Worm (Caenorhabditis elegans): Measurements from ENCODE around the gene T15B7.14.

- TF ChIP-seq lin-39 (tag; optimal IDR thresholded peaks at IDR 0.05) (no peak), unc-39 (tag; optimal IDR thresholded peaks at IDR 0.05) (no peak)
These were observed 5.7 kb downstream of the T15B7.14 start, which contains the start of gene col-141 for ce11 chrV:6829404-6829803.

Data from whole organism, L3 larva.